Fruit fly (Drosophila melanogaster): ENCODE results near the gene QC.

Gene QC

dm6 chr3L:5866924-5867323 lies 35.3 kb downstream of the QC start:
- TF ChIP-seq CG17801 (GFP tag; optimal IDR thresholded peaks at IDR 0.05; ENCODE audit: partially characterized antibody): no peak

dm6 chr3L:5863868-5864413 lies 38.3 kb downstream of the QC start:
- TF ChIP-seq CG17801 (GFP tag; optimal IDR thresholded peaks at IDR 0.05; ENCODE audit: partially characterized antibody): no peak

DNA sequence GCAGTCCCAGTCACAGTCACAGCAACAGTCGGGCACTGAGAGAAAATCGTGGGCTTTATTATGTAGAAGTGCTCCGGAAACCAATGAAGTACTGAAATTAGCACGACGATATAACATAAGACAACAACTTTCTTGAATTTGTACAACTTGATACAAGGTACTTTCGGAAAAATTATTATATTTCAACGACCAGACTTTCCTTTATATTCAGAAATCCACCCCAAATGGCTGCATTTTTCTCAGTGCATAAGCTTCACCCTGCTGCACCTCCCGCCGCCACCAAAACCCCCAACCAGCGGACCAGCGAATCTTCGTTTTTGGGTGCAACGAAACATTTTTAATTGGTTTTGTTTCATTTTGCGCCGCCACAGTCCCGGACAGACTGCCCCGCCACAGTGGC lies 39.3 kb downstream of the QC start:
- no peak for TF ChIP-seq CG17801 (GFP tag; optimal IDR thresholded peaks at IDR 0.05; ENCODE audit: partially characterized antibody)

- TF ChIP-seq CG17801 (GFP tag; optimal IDR thresholded peaks at IDR 0.05; ENCODE audit: partially characterized antibody): no peak
These were observed 43.2 kb downstream of the QC start for dm6 chr3L:5859029-5859428.

dm6 chr3L:5856919-5857318 lies 45.3 kb downstream of the QC start:
- TF ChIP-seq CG17801 (GFP tag; optimal IDR thresholded peaks at IDR 0.05; ENCODE audit: partially characterized antibody): no peak

DNA sequence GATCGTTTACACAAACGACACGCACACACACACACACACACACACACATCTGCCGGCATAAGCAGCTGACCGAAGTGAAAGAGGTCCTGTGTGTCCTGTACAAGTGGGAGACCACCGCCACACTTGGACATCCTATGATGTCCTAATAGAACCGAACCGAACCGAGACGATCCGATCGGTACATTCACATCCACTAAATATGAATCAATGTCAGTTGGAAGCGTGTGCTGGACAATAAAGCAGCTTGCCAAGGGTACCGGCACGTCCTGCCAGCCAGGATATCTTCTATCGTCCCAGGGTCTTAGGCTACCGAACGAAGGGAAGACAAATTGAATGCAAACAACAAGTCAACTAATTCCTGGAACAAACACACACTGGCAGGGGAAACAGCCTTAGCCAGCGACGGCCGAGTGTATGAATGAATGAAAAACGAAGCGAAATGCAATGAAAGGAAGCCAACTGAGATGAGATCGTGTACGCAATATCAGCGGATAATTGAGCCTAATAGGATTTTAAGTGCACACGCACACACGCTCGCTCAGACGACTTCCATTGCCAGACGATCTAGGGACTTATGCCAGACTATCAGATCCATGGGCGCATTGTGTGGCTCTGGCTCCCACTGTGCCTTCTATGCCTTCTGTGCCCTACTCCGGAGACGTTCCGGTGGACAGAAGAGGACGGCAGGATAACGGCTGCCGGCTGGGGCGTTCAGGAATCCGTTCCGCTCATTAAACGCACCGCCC lies 46.0 kb downstream of the QC start:
- no peak for TF ChIP-seq CG17801 (GFP tag; optimal IDR thresholded peaks at IDR 0.05; ENCODE audit: partially characterized antibody)

DNA sequence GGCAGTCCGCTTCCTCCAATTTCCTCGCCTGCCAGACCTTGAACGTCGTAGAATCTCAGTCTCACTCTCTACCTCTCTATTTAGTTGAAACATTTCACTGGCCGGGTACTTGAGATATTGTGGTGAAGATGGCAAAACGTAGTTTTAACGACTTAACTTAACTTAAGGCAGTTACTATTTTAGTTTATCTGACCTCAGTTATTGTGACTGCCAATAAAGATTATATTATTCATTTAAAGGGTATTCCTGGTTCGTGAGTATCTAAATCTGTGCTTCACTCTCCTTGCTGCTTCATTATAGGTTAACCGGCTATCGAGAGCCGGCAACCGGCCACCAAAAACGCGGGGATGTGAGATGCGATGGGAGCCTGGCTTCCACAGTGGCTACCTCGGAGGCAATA lies 47.2 kb downstream of the QC start:
- TF ChIP-seq CG17801 (GFP tag; optimal IDR thresholded peaks at IDR 0.05; ENCODE audit: partially characterized antibody): no peak

DNA sequence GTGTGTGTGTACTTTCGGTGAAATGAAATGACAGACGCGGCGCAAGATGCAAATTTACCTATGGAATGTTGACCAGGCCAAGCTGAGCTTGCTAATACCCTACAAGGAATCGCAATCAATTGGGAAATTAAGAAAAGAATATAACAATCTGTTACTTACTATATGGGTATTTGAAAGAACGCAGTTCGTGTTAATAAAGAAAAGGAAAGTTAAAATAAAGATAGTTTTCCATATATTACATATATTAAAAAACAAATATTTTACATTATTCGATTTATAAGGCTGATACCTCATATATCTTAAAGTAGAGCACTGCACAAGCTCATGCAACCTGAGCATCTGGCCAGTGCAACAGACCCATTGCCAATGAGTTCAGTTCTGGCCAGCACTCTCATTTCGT lies 50.6 kb downstream of the QC start:
- no peak for TF ChIP-seq CG17801 (GFP tag; optimal IDR thresholded peaks at IDR 0.05; ENCODE audit: partially characterized antibody)

All from ovary, adult (tissue).